Fruit fly (Drosophila melanogaster): Measurements from ENCODE around the gene ATPsyngamma.

DNA sequence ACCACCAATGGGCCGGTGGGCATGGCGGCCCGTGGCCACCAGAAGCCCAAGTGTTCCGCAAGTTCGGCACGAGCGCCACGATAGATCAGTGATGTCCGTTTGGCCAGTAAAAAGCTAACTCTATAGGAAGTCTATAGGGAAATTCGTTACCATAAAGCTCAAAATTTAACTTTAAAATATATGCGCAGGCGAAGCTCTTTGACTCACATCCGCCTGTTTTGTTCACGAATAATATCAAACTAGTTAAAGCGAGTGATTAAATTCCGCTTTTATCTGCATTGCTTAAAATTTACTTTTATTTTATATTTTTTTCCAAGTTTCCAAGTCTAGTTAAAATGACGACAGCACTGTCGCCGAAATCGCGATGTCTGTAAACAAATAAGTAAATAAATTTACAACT lies 8.7 kb upstream of the ATPsyngamma start:
- TF ChIP-seq Clk (GFP tag; optimal IDR thresholded peaks at IDR 0.05) (no peak), CG7101 (tag; optimal IDR thresholded peaks at IDR 0.05) (no peak), toe (GFP tag; optimal IDR thresholded peaks at IDR 0.05) (no peak), cic (GFP tag; optimal IDR thresholded peaks at IDR 0.05) (no peak), tj (GFP tag; optimal IDR thresholded peaks at IDR 0.05) (no peak), bab1 (GFP tag; optimal IDR thresholded peaks at IDR 0.05) (no peak), CG1620 (GFP tag; optimal IDR thresholded peaks at IDR 0.05) (no peak), ovo (GFP tag; optimal IDR thresholded peaks at IDR 0.05) (no peak), CG5204 (GFP tag; optimal IDR thresholded peaks at IDR 0.05) (no peak)

All from whole organism, adult.